Fruit fly (Drosophila melanogaster): Measurements from ENCODE around the gene RpL17.

The RpL17 gene

DNA sequence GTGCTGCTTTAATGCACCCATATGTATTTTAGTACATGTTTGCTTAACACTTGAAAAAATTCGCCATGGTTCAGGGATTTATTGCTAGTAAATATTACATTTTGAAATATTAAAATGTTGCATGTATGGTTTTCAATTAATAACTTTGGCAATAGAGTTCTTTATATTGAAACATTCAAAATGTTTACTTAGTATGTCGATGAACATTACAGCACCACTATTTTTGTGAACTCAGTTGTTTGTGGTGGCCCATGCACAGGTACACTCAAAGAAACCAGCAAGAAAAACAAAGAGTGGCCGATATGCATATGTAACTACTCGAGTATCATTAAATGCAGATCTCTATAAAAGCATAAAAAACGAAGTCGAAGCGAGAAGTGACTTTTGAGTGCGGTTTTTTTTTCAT, 42.0 kb downstream of the RpL17 start (continued):
- no peak for TF ChIP-seq sqz (GFP tag; optimal IDR thresholded peaks at IDR 0.05)
- TF ChIP-seq CG6813 (GFP tag; optimal IDR thresholded peaks at IDR 0.05), result peak; percentile 44
- no peak for TF ChIP-seq nerfin-2 (GFP tag; IDR thresholded peaks at IDR 0.05; ENCODE audit: partially characterized antibody)
- TF ChIP-seq Dad (GFP tag; optimal IDR thresholded peaks at IDR 0.05), result peak; percentile 41
- TF ChIP-seq tll (GFP tag; optimal IDR thresholded peaks at IDR 0.05), result no peak
- TF ChIP-seq ap (GFP tag; IDR thresholded peaks at IDR 0.05), result 0 out of 2 replicates have a peak, but pooled peaks have one; percentile 25
- peak; percentile 46 for TF ChIP-seq CG6254 (GFP tag; optimal IDR thresholded peaks at IDR 0.05)
- no peak for TF ChIP-seq D19B (GFP tag; optimal IDR thresholded peaks at IDR 0.05)
- peak; percentile 17 for TF ChIP-seq Chrac-16 (GFP tag; optimal IDR thresholded peaks at IDR 0.05)
- TF ChIP-seq az2 (GFP tag; optimal IDR thresholded peaks at IDR 0.05), result peak; percentile 68
- peak; percentile 70; the same call in 1 of the 3 replicates for TF ChIP-seq so (GFP tag; IDR thresholded peaks at IDR 0.05)
- TF ChIP-seq Opbp (GFP tag; IDR thresholded peaks at IDR 0.05; ENCODE audit: partially characterized antibody), result no peak
- peak; percentile 71 for TF ChIP-seq oc (tag; optimal IDR thresholded peaks at IDR 0.05)
- peak; percentile 58 for TF ChIP-seq tio (GFP tag; optimal IDR thresholded peaks at IDR 0.05)
- TF ChIP-seq CG5953 (GFP tag; IDR thresholded peaks at IDR 0.05), result peak; percentile 59; the same call in 1 of the 2 replicates
- no peak for TF ChIP-seq Bdp1 (GFP tag; optimal IDR thresholded peaks at IDR 0.05)
- peak; percentile 32 for TF ChIP-seq Hr3 (GFP tag; optimal IDR thresholded peaks at IDR 0.05)
- TF ChIP-seq NC2α (GFP tag; optimal IDR thresholded peaks at IDR 0.05), result no peak
- TF ChIP-seq CG18599 (GFP tag; optimal IDR thresholded peaks at IDR 0.05), result peak; percentile 46
- peak; percentile 72 for TF ChIP-seq CG15269 (tag; optimal IDR thresholded peaks at IDR 0.05)
- TF ChIP-seq YL-1 (GFP tag; optimal IDR thresholded peaks at IDR 0.05), result no peak
- peak; percentile 47 to 76 for TF ChIP-seq chif (GFP tag; optimal IDR thresholded peaks at IDR 0.05)
- no peak for TF ChIP-seq pros (GFP tag; optimal IDR thresholded peaks at IDR 0.05)
- no peak for TF ChIP-seq Stat92E (GFP tag; optimal IDR thresholded peaks at IDR 0.05)
- TF ChIP-seq dati (GFP tag; IDR thresholded peaks at IDR 0.05), result 0 out of 2 replicates have a peak, but pooled peaks have one; percentile 15
- TF ChIP-seq ci (GFP tag; IDR thresholded peaks at IDR 0.05), result peak; percentile 52; the same call in 1 of the 3 replicates
- no peak for TF ChIP-seq yki (optimal IDR thresholded peaks at IDR 0.05)
- TF ChIP-seq Lpt (GFP tag; optimal IDR thresholded peaks at IDR 0.05), result no peak
- TF ChIP-seq en (GFP tag; optimal IDR thresholded peaks at IDR 0.05), result peak; percentile 1
- peak in 1 of 2 experiments; percentile 41 for TF ChIP-seq Hr78 (GFP tag; optimal IDR thresholded peaks at IDR 0.05)
- peak; percentile 76 for TF ChIP-seq Blimp-1 (GFP tag; optimal IDR thresholded peaks at IDR 0.05)
- TF ChIP-seq CG7372 (GFP tag; IDR thresholded peaks at IDR 0.05), result peak; percentile 31; the same call in 1 of the 2 replicates
- TF ChIP-seq CG4282 (GFP tag; optimal IDR thresholded peaks at IDR 0.05), result no peak
- no peak for TF ChIP-seq CG9876 (GFP tag; optimal IDR thresholded peaks at IDR 0.05)
- peak; percentile 79 for TF ChIP-seq CG7839 (tag; optimal IDR thresholded peaks at IDR 0.05)
- no peak for TF ChIP-seq CG1792 (GFP tag; optimal IDR thresholded peaks at IDR 0.05)
- TF ChIP-seq Deaf1 (tag; optimal IDR thresholded peaks at IDR 0.05), result peak; percentile 4
- TF ChIP-seq CG18764 (GFP tag; optimal IDR thresholded peaks at IDR 0.05), result peak; percentile 23
- peak; percentile 23 for TF ChIP-seq CG7786 (GFP tag; optimal IDR thresholded peaks at IDR 0.05)
- no peak for TF ChIP-seq CG33213 (GFP tag; optimal IDR thresholded peaks at IDR 0.05)
- TF ChIP-seq otp (GFP tag; IDR thresholded peaks at IDR 0.05), result 0 out of 3 replicates have a peak, but pooled peaks have one; percentile 51
- TF ChIP-seq fru (optimal IDR thresholded peaks at IDR 0.05), result no peak
- no peak for TF ChIP-seq ato (GFP tag; IDR thresholded peaks at IDR 0.05; ENCODE audit: partially characterized antibody)
- TF ChIP-seq CG34376 (GFP tag; optimal IDR thresholded peaks at IDR 0.05), result no peak
- TF ChIP-seq Rx (GFP tag; IDR thresholded peaks at IDR 0.05), result peak; percentile 58; the same call in 1 of the 2 replicates
- TF ChIP-seq Drgx (GFP tag; IDR thresholded peaks at IDR 0.05), result peak; percentile 88
- TF ChIP-seq Ets65A (GFP tag), result peak; percentile 88
- peak; percentile 52 for TF ChIP-seq CG12071 (GFP tag; optimal IDR thresholded peaks at IDR 0.05)
- TF ChIP-seq CG2129 (GFP tag; IDR thresholded peaks at IDR 0.05; ENCODE audit: partially characterized antibody), result no peak
- peak; percentile 65 for TF ChIP-seq bab2 (GFP tag; optimal IDR thresholded peaks at IDR 0.05)
- no peak for TF ChIP-seq MBD-R2 (GFP tag; IDR thresholded peaks at IDR 0.05)

Data from whole organism, embryonic.